Worm (Caenorhabditis elegans): ENCODE measurements around the gene sprp-4.

Gene sprp-4

ce11 chrX:8828365-8828764 lies 25.1 kb downstream of the sprp-4 start, which contains the start of gene rcs-1:
rcs-1 (minus strand) TSS chrX:8828540.
- TF ChIP-seq hmbx-1 (tag; optimal IDR thresholded peaks at IDR 0.05) (no peak), pes-1 (GFP tag; IDR thresholded peaks at IDR 0.05) (no peak), ama-1 (optimal IDR thresholded peaks at IDR 0.05) (no peak), scrt-1 (GFP tag; IDR thresholded peaks at IDR 0.05) (no peak), tbx-37 (GFP tag; conservative IDR thresholded peaks at IDR 0.05) (no peak), ceh-36 (tag; optimal IDR thresholded peaks at IDR 0.05) (no peak), ets-7 (tag; optimal IDR thresholded peaks at IDR 0.05) (no peak), tbx-11 (GFP tag; IDR thresholded peaks at IDR 0.05) (no peak), hmg-4 (GFP tag; optimal IDR thresholded peaks at IDR 0.05) (no peak), aly-1 (tag; optimal IDR thresholded peaks at IDR 0.05) (no peak), F13C5.2 (tag; optimal IDR thresholded peaks at IDR 0.05) (no peak), flt-1 (GFP tag; IDR thresholded peaks at IDR 0.05) (no peak)

ce11 chrX:8824437-8824836 lies 29.0 kb downstream of the sprp-4 start, which contains the start of gene ifd-1:
ifd-1 (minus strand) TSS chrX:8824448.
- TF ChIP-seq ceh-13 (GFP tag; optimal IDR thresholded peaks at IDR 0.05) (no peak), ets-7 (tag; optimal IDR thresholded peaks at IDR 0.05) (no peak), tbx-11 (GFP tag; IDR thresholded peaks at IDR 0.05) (no peak), tbx-37 (GFP tag; conservative IDR thresholded peaks at IDR 0.05) (no peak), hmg-4 (GFP tag; optimal IDR thresholded peaks at IDR 0.05) (no peak)

ce11 chrX:8820643-8821042 lies 32.8 kb downstream of the sprp-4 start:
- TF ChIP-seq B0310.2 (tag; optimal IDR thresholded peaks at IDR 0.05) (no peak), ama-1 (optimal IDR thresholded peaks at IDR 0.05) (no peak), tra-4 (tag; optimal IDR thresholded peaks at IDR 0.05) (no peak), sea-1 (GFP tag; conservative IDR thresholded peaks at IDR 0.05) (no peak), hmg-4 (GFP tag; optimal IDR thresholded peaks at IDR 0.05) (no peak), hnd-1 (tag; optimal IDR thresholded peaks at IDR 0.05) (no peak), tbx-37 (GFP tag; conservative IDR thresholded peaks at IDR 0.05) (no peak), ets-7 (tag; optimal IDR thresholded peaks at IDR 0.05) (no peak), hmbx-1 (tag; optimal IDR thresholded peaks at IDR 0.05) (no peak), pes-1 (GFP tag; IDR thresholded peaks at IDR 0.05) (no peak), scrt-1 (GFP tag; IDR thresholded peaks at IDR 0.05) (no peak), flt-1 (GFP tag; IDR thresholded peaks at IDR 0.05) (no peak), F13C5.2 (tag; optimal IDR thresholded peaks at IDR 0.05) (no peak), aly-1 (tag; optimal IDR thresholded peaks at IDR 0.05) (no peak), ceh-36 (tag; optimal IDR thresholded peaks at IDR 0.05) (no peak), ceh-13 (GFP tag; optimal IDR thresholded peaks at IDR 0.05) (no peak), tbx-11 (GFP tag; IDR thresholded peaks at IDR 0.05) (no peak)

- no peak for TF ChIP-seq scrt-1 (GFP tag; IDR thresholded peaks at IDR 0.05)
- TF ChIP-seq sea-1 (GFP tag; conservative IDR thresholded peaks at IDR 0.05): no peak
- TF ChIP-seq hmg-4 (GFP tag; optimal IDR thresholded peaks at IDR 0.05): no peak
- TF ChIP-seq hnd-1 (tag; optimal IDR thresholded peaks at IDR 0.05): no peak
- TF ChIP-seq tra-4 (tag; optimal IDR thresholded peaks at IDR 0.05): no peak
- no peak for TF ChIP-seq pes-1 (GFP tag; IDR thresholded peaks at IDR 0.05)
- TF ChIP-seq flt-1 (GFP tag; IDR thresholded peaks at IDR 0.05): no peak
- TF ChIP-seq ama-1 (optimal IDR thresholded peaks at IDR 0.05): no peak
- no peak for TF ChIP-seq ceh-13 (GFP tag; optimal IDR thresholded peaks at IDR 0.05)
- no peak for TF ChIP-seq tbx-37 (GFP tag; conservative IDR thresholded peaks at IDR 0.05)
- no peak for TF ChIP-seq B0310.2 (tag; optimal IDR thresholded peaks at IDR 0.05)
- TF ChIP-seq ets-7 (tag; optimal IDR thresholded peaks at IDR 0.05): no peak
- no peak for TF ChIP-seq ceh-36 (tag; optimal IDR thresholded peaks at IDR 0.05)
- TF ChIP-seq tbx-11 (GFP tag; IDR thresholded peaks at IDR 0.05): no peak
Measured at ce11 chrX:8819815-8820415, 33.5 kb downstream of the sprp-4 start.

- TF ChIP-seq hmbx-1 (tag; optimal IDR thresholded peaks at IDR 0.05) (no peak), aly-1 (tag; optimal IDR thresholded peaks at IDR 0.05) (peak; percentile 25), hnd-1 (tag; optimal IDR thresholded peaks at IDR 0.05) (peak; percentile 16), ets-7 (tag; optimal IDR thresholded peaks at IDR 0.05) (no peak), scrt-1 (GFP tag; IDR thresholded peaks at IDR 0.05) (peak; percentile 79), tra-4 (tag; optimal IDR thresholded peaks at IDR 0.05) (peak; percentile 38), ceh-13 (GFP tag; optimal IDR thresholded peaks at IDR 0.05) (peak; percentile 43), tbx-37 (GFP tag; conservative IDR thresholded peaks at IDR 0.05) (peak; percentile 13; the same call in 1 of the 2 replicates), tbx-11 (GFP tag; IDR thresholded peaks at IDR 0.05) (peak; percentile 68; the same call in 1 of the 2 replicates), pes-1 (GFP tag; IDR thresholded peaks at IDR 0.05) (peak; percentile 84), ceh-36 (tag; optimal IDR thresholded peaks at IDR 0.05) (peak; percentile 48), ama-1 (optimal IDR thresholded peaks at IDR 0.05) (no peak), flt-1 (GFP tag; IDR thresholded peaks at IDR 0.05) (peak; percentile 76), F13C5.2 (tag; optimal IDR thresholded peaks at IDR 0.05) (no peak), B0310.2 (tag; optimal IDR thresholded peaks at IDR 0.05) (no peak), hmg-4 (GFP tag; optimal IDR thresholded peaks at IDR 0.05) (peak; percentile 0), sea-1 (GFP tag; conservative IDR thresholded peaks at IDR 0.05) (peak; percentile 82)
Measured at ce11 chrX:8817929-8818328, 35.5 kb downstream of the sprp-4 start.

ce11 chrX:8811916-8812315 lies 41.5 kb downstream of the sprp-4 start, which contains the start of gene cnnm-2:
cnnm-2 (plus strand) TSS chrX:8812105.
- TF ChIP-seq ets-7 (tag; optimal IDR thresholded peaks at IDR 0.05) (no peak), ceh-36 (tag; optimal IDR thresholded peaks at IDR 0.05) (no peak), hmbx-1 (tag; optimal IDR thresholded peaks at IDR 0.05) (no peak), hnd-1 (tag; optimal IDR thresholded peaks at IDR 0.05) (no peak), aly-1 (tag; optimal IDR thresholded peaks at IDR 0.05) (no peak), ceh-13 (GFP tag; optimal IDR thresholded peaks at IDR 0.05) (no peak), tbx-11 (GFP tag; IDR thresholded peaks at IDR 0.05) (no peak), sea-1 (GFP tag; conservative IDR thresholded peaks at IDR 0.05) (no peak), tra-4 (tag; optimal IDR thresholded peaks at IDR 0.05) (no peak), tbx-37 (GFP tag; conservative IDR thresholded peaks at IDR 0.05) (no peak), pes-1 (GFP tag; IDR thresholded peaks at IDR 0.05) (no peak), F13C5.2 (tag; optimal IDR thresholded peaks at IDR 0.05) (no peak), B0310.2 (tag; optimal IDR thresholded peaks at IDR 0.05) (no peak), ama-1 (optimal IDR thresholded peaks at IDR 0.05) (no peak), flt-1 (GFP tag; IDR thresholded peaks at IDR 0.05) (no peak), hmg-4 (GFP tag; optimal IDR thresholded peaks at IDR 0.05) (no peak), scrt-1 (GFP tag; IDR thresholded peaks at IDR 0.05) (no peak)

- TF ChIP-seq F13C5.2 (tag; optimal IDR thresholded peaks at IDR 0.05) (peak; percentile 19), aly-1 (tag; optimal IDR thresholded peaks at IDR 0.05) (peak; percentile 23), hmg-4 (GFP tag; optimal IDR thresholded peaks at IDR 0.05) (peak; percentile 83), flt-1 (GFP tag; IDR thresholded peaks at IDR 0.05) (no peak), sea-1 (GFP tag; conservative IDR thresholded peaks at IDR 0.05) (0 out of 2 replicates have a peak, but pooled peaks have one; percentile 24)
Measured at ce11 chrX:8810908-8811307, 42.5 kb downstream of the sprp-4 start, which contains the start of gene R04E5.9. R04E5.9 (minus strand) TSS chrX:8811142.
